Worm (Caenorhabditis elegans) whole organism, L4/young adult: ENCODE measurements around the gene Y54G2A.38.

Experiments
- W03F9.2 ChIP-seq: fragments of 150-350 bp; optimal IDR thresholded peaks from 2 replicates; lab custom pipeline; 2014; ENCODE audit warnings: missing biosample characterization, missing genetic modification characterization
- dao-5 ChIP-seq: sonication (generic microtip); optimal IDR thresholded peaks from 2 replicates; lab custom pipeline; 2016; ENCODE audit warnings: missing genotype, missing genetic modification characterization, moderate library complexity, missing compliant biosample characterization
- him-1 ChIP-seq: sonication (generic microtip); optimal IDR thresholded peaks from 2 replicates; lab custom pipeline; 2016; ENCODE audit warnings: missing genotype, missing genetic modification reagents, missing genetic modification characterization, missing compliant biosample characterization

DNA sequence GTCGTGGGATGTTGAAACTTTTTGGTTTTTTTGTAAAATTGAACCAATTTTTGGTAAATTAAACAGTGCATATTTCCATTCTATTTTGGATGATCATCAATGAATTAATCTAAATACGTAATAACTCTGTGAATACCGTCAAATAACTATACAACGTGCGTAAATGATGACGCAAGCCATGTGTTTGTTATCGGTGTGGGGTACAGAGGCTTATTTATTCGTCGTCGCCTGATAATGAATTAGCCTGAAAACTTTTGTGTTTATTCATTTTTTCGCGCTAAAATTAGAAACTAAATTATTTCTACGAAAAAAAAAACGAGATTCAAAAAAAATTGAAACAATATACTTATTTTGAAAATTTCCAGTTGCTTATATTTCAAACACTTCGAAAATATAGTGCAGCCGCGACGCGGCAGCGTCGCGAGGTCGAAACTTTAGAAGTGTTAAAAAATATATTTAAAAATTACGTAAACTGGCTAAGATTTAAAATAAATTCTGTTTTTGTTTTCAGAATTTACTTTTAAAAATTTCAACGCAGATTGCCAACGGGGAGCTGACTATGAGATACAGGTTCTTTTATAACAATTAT is 10.3 kb upstream of the Y54G2A.38 start:
- TF ChIP-seq dao-5 (tag; lab: Kevin White, UChicago) (no peak), him-1 (tag; lab: Kevin White, UChicago) (no peak), W03F9.2 (tag; lab: Kevin White, UChicago) (no peak)
